Worm (Caenorhabditis elegans) whole organism, L1 larva: Measurements from ENCODE around the gene F07G6.2.

Source experiments
- aha-1 ChIP-seq: fragments of 150-350 bp; optimal IDR thresholded peaks from 2 replicates; lab custom pipeline; 2014; ENCODE audit warnings: missing biosample characterization, missing genetic modification characterization
- ceh-63 ChIP-seq: fragments of 200-800 bp; sonication (Bioruptor generic); optimal IDR thresholded peaks from 2 replicates; lab custom pipeline; 2018; ENCODE audit warnings: mild to moderate bottlenecking, missing genetic modification characterization, missing compliant biosample characterization
- efl-3 ChIP-seq: fragments of 200-800 bp; sonication (Bioruptor generic); optimal IDR thresholded peaks from 2 replicates; lab custom pipeline; 2018; ENCODE audit warnings: mild to moderate bottlenecking, missing genetic modification characterization, missing compliant biosample characterization
- elt-3 ChIP-seq, 6 experiments: fragments of 150-350 bp in 1 of 6; sonication (generic microtip); optimal IDR thresholded peaks; 2 replicates each; lab custom pipeline; 2017 to 2018; ENCODE audit warnings: missing biosample characterization in 6 of 6, missing genetic modification characterization in 6 of 6, inconsistent platforms in 1 of 6
- ets-5 ChIP-seq: fragments of 200-800 bp; sonication (Bioruptor generic); IDR thresholded peaks from 2 replicates; pipeline ENCODE4 v1.3.6; 2022; ENCODE audit warnings: missing genetic modification characterization, missing compliant biosample characterization
- lin-15B ChIP-seq: fragments of 150-350 bp; sonication (generic microtip); optimal IDR thresholded peaks from 3 replicates; lab custom pipeline; 2014; ENCODE audit warnings: missing biosample characterization, missing genetic modification characterization
- nhr-11 ChIP-seq: fragments of 150-350 bp; optimal IDR thresholded peaks from 2 replicates; lab custom pipeline; 2014; ENCODE audit warnings: missing biosample characterization, missing genetic modification characterization
- tbx-2 ChIP-seq: sonication (generic microtip); optimal IDR thresholded peaks from 2 replicates; lab custom pipeline; 2016; ENCODE audit warnings: missing genetic modification characterization, missing compliant biosample characterization

DNA sequence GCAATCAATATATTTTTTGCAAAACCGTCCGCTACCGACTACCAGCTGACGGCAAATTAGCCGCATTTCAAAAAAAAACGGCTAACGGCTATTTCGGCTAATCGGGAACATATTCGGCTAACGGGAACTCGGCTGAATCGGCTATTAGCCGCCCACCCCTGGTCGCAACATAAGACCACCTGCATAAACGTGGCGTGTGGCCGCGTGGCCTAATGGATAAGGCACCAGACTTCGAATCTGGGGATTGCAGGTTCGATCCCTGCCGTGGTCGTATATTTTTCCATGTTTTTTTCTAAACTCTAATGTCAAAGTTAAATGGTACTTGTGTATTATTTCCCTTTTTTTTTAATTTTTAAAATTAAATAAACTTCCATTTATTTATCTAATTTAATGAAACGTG is 28.7 kb upstream of the F07G6.2 start:
- TF ChIP-seq efl-3 (GFP tag; lab: Kevin White, UChicago) (no peak), aha-1 (tag; lab: Kevin White, UChicago) (no peak), nhr-11 (tag; lab: Kevin White, UChicago) (no peak), lin-15B (tag; lab: Kevin White, UChicago) (no peak), ceh-63 (GFP tag; lab: Kevin White, UChicago) (no peak), tbx-2 (tag; lab: Kevin White, UChicago) (no peak), ets-5 (GFP tag; lab: Robert Waterston, UW) (no peak), elt-3 (tag; optimal IDR thresholded peaks at IDR 0.05; lab: Kevin White, UChicago) (no peak)
